Worm (Caenorhabditis elegans): Measurements from ENCODE around the gene F40F8.5.

The F40F8.5 gene

DNA sequence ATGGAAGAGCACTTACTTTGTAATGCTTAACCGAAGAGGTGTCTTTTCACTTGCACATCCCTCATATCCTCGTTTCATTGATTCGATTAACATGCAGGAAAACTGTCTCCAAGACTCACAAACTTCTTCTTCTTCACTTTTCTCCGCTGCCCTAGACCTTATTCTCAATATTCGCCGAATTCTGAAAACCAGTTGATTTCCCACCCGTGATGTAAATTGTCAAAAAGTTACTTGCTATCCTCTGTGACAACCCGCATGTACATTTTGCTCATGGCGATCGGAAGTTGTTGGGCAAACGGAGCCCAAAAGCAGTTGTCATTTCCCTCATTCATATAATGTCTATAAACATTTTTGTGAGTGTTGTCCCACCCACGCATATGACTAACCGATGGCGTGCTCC, 24.3 kb downstream of the F40F8.5 start:
- TF ChIP-seq F13C5.2 (tag; optimal IDR thresholded peaks at IDR 0.05): no peak
- TF ChIP-seq hmg-4 (GFP tag; optimal IDR thresholded peaks at IDR 0.05): no peak
- no peak for TF ChIP-seq hnd-1 (tag; optimal IDR thresholded peaks at IDR 0.05)
- no peak for TF ChIP-seq scrt-1 (GFP tag; IDR thresholded peaks at IDR 0.05)
- no peak for TF ChIP-seq hmbx-1 (tag; optimal IDR thresholded peaks at IDR 0.05)
- no peak for TF ChIP-seq ceh-13 (GFP tag; optimal IDR thresholded peaks at IDR 0.05)
- no peak for TF ChIP-seq tbx-11 (GFP tag; IDR thresholded peaks at IDR 0.05)
- TF ChIP-seq aly-1 (tag; optimal IDR thresholded peaks at IDR 0.05): no peak
- TF ChIP-seq B0310.2 (tag; optimal IDR thresholded peaks at IDR 0.05): no peak
- no peak for TF ChIP-seq sea-1 (GFP tag; conservative IDR thresholded peaks at IDR 0.05)
- TF ChIP-seq ceh-36 (tag; optimal IDR thresholded peaks at IDR 0.05): no peak
- TF ChIP-seq flt-1 (GFP tag; IDR thresholded peaks at IDR 0.05): no peak
- no peak for TF ChIP-seq tbx-37 (GFP tag; conservative IDR thresholded peaks at IDR 0.05)
- TF ChIP-seq ama-1 (optimal IDR thresholded peaks at IDR 0.05): no peak
- TF ChIP-seq ets-7 (tag; optimal IDR thresholded peaks at IDR 0.05): no peak
- TF ChIP-seq tra-4 (tag; optimal IDR thresholded peaks at IDR 0.05): no peak
- no peak for TF ChIP-seq pes-1 (GFP tag; IDR thresholded peaks at IDR 0.05)

DNA sequence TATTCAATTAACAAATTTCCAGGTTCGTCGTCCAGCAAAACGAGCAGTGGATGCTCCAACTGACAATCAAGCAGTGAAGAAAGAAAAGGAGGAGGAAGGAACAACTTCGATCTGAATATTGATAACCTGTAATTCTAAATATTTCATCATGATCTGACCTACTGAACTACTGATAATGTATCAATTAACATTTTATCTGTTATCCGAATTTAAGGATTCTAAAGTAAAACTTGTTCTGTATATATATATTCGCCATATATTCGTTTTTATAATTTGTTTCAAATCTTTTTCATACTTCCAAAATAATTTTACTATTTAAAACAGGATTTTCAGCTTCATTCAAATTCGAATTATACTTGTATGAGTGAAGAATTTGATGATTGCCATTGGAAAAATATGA, 26.9 kb downstream of the F40F8.5 start, which contains the start of gene apc-17:
Gene apc-17 (plus strand): TSS at position 301 of the 400 bp plus-strand sequence.
- TF ChIP-seq hmg-4 (GFP tag; optimal IDR thresholded peaks at IDR 0.05): no peak
- TF ChIP-seq tra-4 (tag; optimal IDR thresholded peaks at IDR 0.05): no peak
- no peak for TF ChIP-seq aly-1 (tag; optimal IDR thresholded peaks at IDR 0.05)
- TF ChIP-seq F13C5.2 (tag; optimal IDR thresholded peaks at IDR 0.05): no peak
- TF ChIP-seq pes-1 (GFP tag; IDR thresholded peaks at IDR 0.05): no peak
- TF ChIP-seq B0310.2 (tag; optimal IDR thresholded peaks at IDR 0.05): no peak
- no peak for TF ChIP-seq tbx-11 (GFP tag; IDR thresholded peaks at IDR 0.05)
- TF ChIP-seq ets-7 (tag; optimal IDR thresholded peaks at IDR 0.05): no peak
- TF ChIP-seq ceh-36 (tag; optimal IDR thresholded peaks at IDR 0.05): no peak
- TF ChIP-seq scrt-1 (GFP tag; IDR thresholded peaks at IDR 0.05): no peak
- TF ChIP-seq sea-1 (GFP tag; conservative IDR thresholded peaks at IDR 0.05): no peak
- TF ChIP-seq hnd-1 (tag; optimal IDR thresholded peaks at IDR 0.05): no peak
- no peak for TF ChIP-seq hmbx-1 (tag; optimal IDR thresholded peaks at IDR 0.05)
- no peak for TF ChIP-seq ceh-13 (GFP tag; optimal IDR thresholded peaks at IDR 0.05)
- TF ChIP-seq ama-1 (optimal IDR thresholded peaks at IDR 0.05): no peak
- no peak for TF ChIP-seq flt-1 (GFP tag; IDR thresholded peaks at IDR 0.05)
- no peak for TF ChIP-seq tbx-37 (GFP tag; conservative IDR thresholded peaks at IDR 0.05)

DNA sequence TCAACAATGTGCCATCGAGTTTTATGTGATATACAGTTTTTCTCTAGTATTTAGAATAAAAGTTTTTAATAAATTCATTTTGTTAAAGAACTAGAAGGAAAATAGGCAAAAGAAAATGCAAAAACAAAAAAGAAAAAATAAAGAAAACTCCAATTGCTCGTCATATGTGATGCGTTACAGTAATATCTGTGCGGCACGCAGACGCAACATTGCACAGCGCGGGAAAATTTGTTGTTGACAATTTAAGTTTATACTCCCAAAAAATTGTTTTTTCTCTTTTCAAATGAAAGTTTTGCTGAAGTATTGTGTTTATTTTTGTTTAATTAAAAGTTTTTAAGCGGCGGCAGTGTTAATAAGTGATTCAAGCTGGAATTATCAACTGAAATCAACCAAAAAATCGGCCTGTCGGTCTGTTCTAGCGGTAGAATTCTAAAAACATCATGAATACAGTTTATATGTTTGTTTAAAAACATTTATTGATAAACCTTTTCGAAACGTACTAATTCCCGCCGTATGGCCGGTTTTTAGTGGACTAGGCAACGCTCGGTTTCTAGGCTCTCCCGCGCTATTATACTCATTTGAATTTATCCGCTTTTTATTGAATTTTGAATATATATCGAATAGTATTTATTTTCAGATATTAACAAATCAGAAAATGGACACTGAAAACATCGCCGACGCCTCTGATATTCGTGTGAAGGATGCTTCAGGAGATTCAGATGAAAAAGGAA, 28.6 kb downstream of the F40F8.5 start, which contains the start of gene nasp-1:
Gene nasp-1 (plus strand): TSS at position 632 of the 731 bp plus-strand sequence.
- TF ChIP-seq B0310.2 (tag; optimal IDR thresholded peaks at IDR 0.05) (no peak), ets-7 (tag; optimal IDR thresholded peaks at IDR 0.05) (no peak), F13C5.2 (tag; optimal IDR thresholded peaks at IDR 0.05) (no peak), hmbx-1 (tag; optimal IDR thresholded peaks at IDR 0.05) (no peak), sea-1 (GFP tag; conservative IDR thresholded peaks at IDR 0.05) (no peak), hmg-4 (GFP tag; optimal IDR thresholded peaks at IDR 0.05) (no peak), ceh-13 (GFP tag; optimal IDR thresholded peaks at IDR 0.05) (no peak), flt-1 (GFP tag; IDR thresholded peaks at IDR 0.05) (no peak), pes-1 (GFP tag; IDR thresholded peaks at IDR 0.05) (no peak), ceh-36 (tag; optimal IDR thresholded peaks at IDR 0.05) (no peak), tbx-11 (GFP tag; IDR thresholded peaks at IDR 0.05) (no peak), hnd-1 (tag; optimal IDR thresholded peaks at IDR 0.05) (no peak), tra-4 (tag; optimal IDR thresholded peaks at IDR 0.05) (no peak), aly-1 (tag; optimal IDR thresholded peaks at IDR 0.05) (no peak)

DNA sequence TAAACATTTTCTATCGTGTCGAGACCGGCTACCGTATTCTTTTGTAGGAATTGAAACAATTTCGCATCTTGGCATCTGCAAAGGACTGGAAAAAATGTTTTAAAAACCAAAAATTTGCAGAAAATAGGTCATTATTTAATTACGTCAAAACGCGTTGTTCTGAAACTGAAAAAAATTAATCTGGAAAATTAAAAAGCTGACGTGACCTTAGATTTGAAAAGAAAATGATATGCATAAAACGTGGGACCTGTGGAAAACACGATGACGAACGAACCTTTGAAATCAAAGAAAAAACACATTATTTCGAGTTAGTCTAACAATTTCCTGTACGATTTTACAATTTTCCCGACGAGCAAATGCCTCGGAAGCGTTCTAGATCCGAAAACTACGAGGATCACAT, 30.6 kb downstream of the F40F8.5 start, which contains the start of gene C09H10.9:
Gene C09H10.9 (plus strand): TSS at position 301 of the 400 bp plus-strand sequence.
- no peak for TF ChIP-seq sea-1 (GFP tag; conservative IDR thresholded peaks at IDR 0.05)
- TF ChIP-seq ceh-13 (GFP tag; optimal IDR thresholded peaks at IDR 0.05): no peak
- no peak for TF ChIP-seq flt-1 (GFP tag; IDR thresholded peaks at IDR 0.05)
- TF ChIP-seq tra-4 (tag; optimal IDR thresholded peaks at IDR 0.05): no peak
- no peak for TF ChIP-seq pes-1 (GFP tag; IDR thresholded peaks at IDR 0.05)
- no peak for TF ChIP-seq scrt-1 (GFP tag; IDR thresholded peaks at IDR 0.05)
- TF ChIP-seq hmbx-1 (tag; optimal IDR thresholded peaks at IDR 0.05): no peak
- TF ChIP-seq B0310.2 (tag; optimal IDR thresholded peaks at IDR 0.05): no peak
- TF ChIP-seq ceh-36 (tag; optimal IDR thresholded peaks at IDR 0.05): no peak
- no peak for TF ChIP-seq hnd-1 (tag; optimal IDR thresholded peaks at IDR 0.05)
- no peak for TF ChIP-seq hmg-4 (GFP tag; optimal IDR thresholded peaks at IDR 0.05)
- no peak for TF ChIP-seq ama-1 (optimal IDR thresholded peaks at IDR 0.05)
- TF ChIP-seq ets-7 (tag; optimal IDR thresholded peaks at IDR 0.05): no peak
- TF ChIP-seq F13C5.2 (tag; optimal IDR thresholded peaks at IDR 0.05): no peak
- no peak for TF ChIP-seq tbx-11 (GFP tag; IDR thresholded peaks at IDR 0.05)
- no peak for TF ChIP-seq aly-1 (tag; optimal IDR thresholded peaks at IDR 0.05)

DNA sequence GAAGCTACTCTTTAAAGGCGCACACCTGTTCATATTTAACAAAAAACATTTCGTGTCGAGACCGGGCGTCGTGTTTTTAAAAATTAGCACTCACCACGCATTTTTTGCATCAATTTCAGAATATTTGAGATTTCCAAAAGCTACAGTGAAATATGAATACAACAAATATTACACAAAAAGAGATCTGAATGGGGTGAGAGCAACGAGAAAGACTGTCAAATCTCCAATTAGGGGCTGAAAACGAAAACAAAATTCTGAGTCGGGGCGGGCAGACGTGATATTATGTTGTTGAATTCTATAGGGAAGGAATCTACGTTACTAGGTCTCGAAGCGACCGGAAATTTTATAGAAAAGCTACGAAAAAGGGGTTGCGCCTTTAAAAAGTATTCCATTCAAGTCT, 31.1 kb downstream of the F40F8.5 start, which contains the start of gene C09H10.5:
Gene C09H10.5 (minus strand): TSS at position 101 of the 400 bp plus-strand sequence.
- TF ChIP-seq hmbx-1 (tag; optimal IDR thresholded peaks at IDR 0.05) (no peak), F13C5.2 (tag; optimal IDR thresholded peaks at IDR 0.05) (no peak), ceh-13 (GFP tag; optimal IDR thresholded peaks at IDR 0.05) (no peak), tbx-11 (GFP tag; IDR thresholded peaks at IDR 0.05) (no peak), ets-7 (tag; optimal IDR thresholded peaks at IDR 0.05) (no peak), sea-1 (GFP tag; conservative IDR thresholded peaks at IDR 0.05) (no peak), flt-1 (GFP tag; IDR thresholded peaks at IDR 0.05) (no peak), aly-1 (tag; optimal IDR thresholded peaks at IDR 0.05) (no peak), tra-4 (tag; optimal IDR thresholded peaks at IDR 0.05) (no peak)

DNA sequence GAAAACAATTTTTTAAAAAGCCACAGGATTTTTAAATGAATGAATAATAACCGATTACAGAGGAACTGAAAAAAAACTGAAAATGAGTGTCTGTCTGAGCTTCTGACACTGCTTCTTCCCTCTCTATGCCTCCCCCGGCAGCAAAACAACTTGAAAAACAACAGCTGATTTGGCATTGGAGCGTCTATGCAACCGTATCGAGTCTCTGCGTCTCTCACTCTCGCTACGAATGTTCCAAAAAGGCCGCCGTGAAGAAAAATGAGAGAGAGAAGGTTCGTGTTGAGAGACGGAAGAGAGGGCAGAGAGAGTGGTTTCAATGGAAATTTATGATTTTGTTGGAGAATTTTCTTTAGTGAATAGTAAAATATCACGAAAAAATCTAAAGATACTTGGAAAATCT, 31.7 kb downstream of the F40F8.5 start:
- TF ChIP-seq F13C5.2 (tag; optimal IDR thresholded peaks at IDR 0.05) (peak; percentile 10), tbx-37 (GFP tag; conservative IDR thresholded peaks at IDR 0.05) (no peak), scrt-1 (GFP tag; IDR thresholded peaks at IDR 0.05) (no peak)

DNA sequence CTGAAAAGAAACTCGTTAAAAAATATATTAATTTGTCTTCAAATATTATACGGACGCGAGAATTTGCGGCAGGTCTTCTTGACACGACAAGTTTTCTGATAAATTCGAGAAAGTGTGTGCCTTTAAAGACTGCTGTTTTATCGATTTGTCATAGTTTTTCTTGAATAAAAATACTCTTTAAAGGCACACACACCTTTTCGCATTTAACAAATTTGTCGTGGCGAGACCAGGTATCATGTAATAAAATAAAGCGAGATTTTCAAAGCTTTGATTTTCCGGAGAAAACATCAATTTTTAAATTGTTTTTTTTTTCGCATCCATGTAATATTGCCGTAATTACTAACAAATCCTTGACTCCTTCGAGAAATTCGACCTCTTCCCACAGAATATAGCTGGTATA, 33.6 kb downstream of the F40F8.5 start:
- TF ChIP-seq ama-1 (optimal IDR thresholded peaks at IDR 0.05): no peak
- TF ChIP-seq tbx-37 (GFP tag; conservative IDR thresholded peaks at IDR 0.05): no peak
- no peak for TF ChIP-seq F13C5.2 (tag; optimal IDR thresholded peaks at IDR 0.05)
- TF ChIP-seq hmg-4 (GFP tag; optimal IDR thresholded peaks at IDR 0.05): no peak
- no peak for TF ChIP-seq sea-1 (GFP tag; conservative IDR thresholded peaks at IDR 0.05)
- no peak for TF ChIP-seq aly-1 (tag; optimal IDR thresholded peaks at IDR 0.05)
- no peak for TF ChIP-seq scrt-1 (GFP tag; IDR thresholded peaks at IDR 0.05)
- no peak for TF ChIP-seq hmbx-1 (tag; optimal IDR thresholded peaks at IDR 0.05)
- TF ChIP-seq B0310.2 (tag; optimal IDR thresholded peaks at IDR 0.05): no peak
- TF ChIP-seq tbx-11 (GFP tag; IDR thresholded peaks at IDR 0.05): no peak
- TF ChIP-seq ceh-36 (tag; optimal IDR thresholded peaks at IDR 0.05): no peak
- no peak for TF ChIP-seq ets-7 (tag; optimal IDR thresholded peaks at IDR 0.05)
- no peak for TF ChIP-seq ceh-13 (GFP tag; optimal IDR thresholded peaks at IDR 0.05)
- TF ChIP-seq flt-1 (GFP tag; IDR thresholded peaks at IDR 0.05): no peak
- no peak for TF ChIP-seq tra-4 (tag; optimal IDR thresholded peaks at IDR 0.05)
- TF ChIP-seq pes-1 (GFP tag; IDR thresholded peaks at IDR 0.05): no peak
